Fruit fly (Drosophila melanogaster): Measurements from ENCODE around the gene Nup58.

The Nup58 gene

DNA sequence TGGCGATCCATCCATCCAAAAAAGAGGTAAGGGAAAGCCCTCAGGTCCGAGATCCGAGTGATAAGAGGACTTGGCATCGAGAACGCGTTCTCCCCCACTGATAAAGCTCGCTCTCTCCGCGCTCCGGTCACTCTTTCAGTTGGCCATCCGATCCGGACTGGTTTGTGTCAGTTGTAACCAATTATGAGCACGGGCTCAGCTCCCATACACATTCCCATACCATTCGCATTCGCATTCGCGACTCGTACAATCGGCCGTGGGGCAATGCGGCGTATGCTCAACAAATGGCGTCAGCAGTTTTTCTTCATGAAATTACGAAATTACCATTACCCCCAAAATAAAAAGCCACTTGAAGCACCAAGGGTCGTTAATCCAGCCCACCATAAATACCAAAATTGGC, 20.3 kb upstream of the Nup58 start (continued):
- TF ChIP-seq disco-r (GFP tag; optimal IDR thresholded peaks at IDR 0.05): no peak
- TF ChIP-seq Nf-YC (tag; optimal IDR thresholded peaks at IDR 0.05): no peak

DNA sequence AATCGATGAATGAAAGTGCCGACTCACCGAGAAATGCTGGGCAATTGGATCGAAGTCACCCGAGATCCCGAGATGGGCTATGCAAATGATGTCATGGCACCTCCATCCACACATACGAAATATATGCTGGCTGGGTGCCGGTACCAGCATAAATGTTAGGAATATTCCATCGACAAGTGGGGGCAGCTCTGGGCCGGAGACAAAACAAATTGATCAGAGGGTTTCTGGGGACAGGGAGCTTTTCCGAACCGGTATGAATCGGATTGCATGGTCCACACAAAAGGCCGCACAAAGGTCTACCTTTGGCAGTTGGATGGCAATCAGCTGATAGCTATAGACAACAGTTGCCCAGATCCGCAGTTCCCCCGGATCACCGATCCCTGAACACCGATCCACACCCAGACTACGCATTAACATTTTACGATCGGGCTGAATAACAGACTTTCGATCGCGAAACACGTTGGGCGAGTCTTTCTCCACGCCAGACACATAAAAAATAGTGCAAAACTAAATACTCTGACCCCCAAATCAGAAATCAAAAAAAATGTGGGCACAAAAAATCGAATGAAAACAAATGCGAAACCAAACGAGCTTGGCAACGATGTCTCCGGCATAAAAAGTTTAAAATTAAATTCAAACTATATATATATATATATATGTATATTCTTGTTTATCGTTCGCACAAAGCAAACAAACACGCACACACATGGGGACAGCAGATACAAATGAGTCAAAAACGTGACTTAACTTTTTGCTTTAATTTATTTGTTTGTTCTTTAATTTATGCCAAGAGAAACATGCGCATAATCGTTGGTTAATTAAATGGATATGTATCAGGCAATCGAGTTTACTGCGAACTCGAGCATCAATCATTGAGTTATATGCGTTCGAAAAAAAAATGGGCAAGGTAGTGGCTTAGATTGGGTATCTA, 19.3 kb upstream of the Nup58 start:
- TF ChIP-seq CG13624 (GFP tag; optimal IDR thresholded peaks at IDR 0.05): peak; percentile 0
- no peak for TF ChIP-seq E2f2 (GFP tag; IDR thresholded peaks at IDR 0.05)
- TF ChIP-seq Sox100B (GFP tag; optimal IDR thresholded peaks at IDR 0.05): no peak
- peak; percentile 26; the same call in 1 of the 2 replicates for TF ChIP-seq Rfx (GFP tag; IDR thresholded peaks at IDR 0.05)
- no peak for TF ChIP-seq CG31224 (GFP tag; IDR thresholded peaks at IDR 0.05)
- peak; percentile 28; the same call in 1 of the 2 replicates for TF ChIP-seq NFAT (GFP tag; IDR thresholded peaks at IDR 0.05)
- TF ChIP-seq wek (GFP tag; optimal IDR thresholded peaks at IDR 0.05): no peak
- TF ChIP-seq CG6175 (GFP tag; IDR thresholded peaks at IDR 0.05): 0 out of 3 replicates have a peak, but pooled peaks have one; percentile 56
- TF ChIP-seq CG2120 (GFP tag; optimal IDR thresholded peaks at IDR 0.05): no peak
- no peak for TF ChIP-seq Gsc (GFP tag; IDR thresholded peaks at IDR 0.05)
- TF ChIP-seq sim (GFP tag; IDR thresholded peaks at IDR 0.05): no peak
- TF ChIP-seq seq (GFP tag; IDR thresholded peaks at IDR 0.05): no peak
- peak; percentile 0 for TF ChIP-seq Med (GFP tag)
- TF ChIP-seq ems (GFP tag; optimal IDR thresholded peaks at IDR 0.05): no peak
- no peak for TF ChIP-seq CG8944 (GFP tag; optimal IDR thresholded peaks at IDR 0.05)
- peak; percentile 14 for TF ChIP-seq CG10543 (GFP tag; optimal IDR thresholded peaks at IDR 0.05)
- peak; percentile 85 for TF ChIP-seq CG12769 (tag; optimal IDR thresholded peaks at IDR 0.05)
- no peak for TF ChIP-seq CG6765 (GFP tag; optimal IDR thresholded peaks at IDR 0.05)
- no peak for TF ChIP-seq chn (GFP tag; optimal IDR thresholded peaks at IDR 0.05)
- TF ChIP-seq CG12236 (GFP tag; optimal IDR thresholded peaks at IDR 0.05): no peak
- TF ChIP-seq CG7786 (GFP tag; optimal IDR thresholded peaks at IDR 0.05): no peak
- peak; percentile 20 for TF ChIP-seq abd-A (tag; optimal IDR thresholded peaks at IDR 0.05)
- no peak for TF ChIP-seq CG1603 (tag; optimal IDR thresholded peaks at IDR 0.05)
- TF ChIP-seq stwl (tag; optimal IDR thresholded peaks at IDR 0.05): no peak
- no peak for TF ChIP-seq CG6272 (GFP tag; IDR thresholded peaks at IDR 0.05)
- TF ChIP-seq chinmo (GFP tag; IDR thresholded peaks at IDR 0.05; ENCODE audit: partially characterized antibody): peak; percentile 62; the same call in 1 of the 4 replicates
- TF ChIP-seq sob (GFP tag; IDR thresholded peaks at IDR 0.05): no peak
- TF ChIP-seq nau (GFP tag; optimal IDR thresholded peaks at IDR 0.05): no peak
- TF ChIP-seq gcm (GFP tag; optimal IDR thresholded peaks at IDR 0.05): peak; percentile 91
- peak; percentile 12 for TF ChIP-seq sd (tag; optimal IDR thresholded peaks at IDR 0.05)
- TF ChIP-seq Dbx (GFP tag; IDR thresholded peaks at IDR 0.05): 0 out of 3 replicates have a peak, but pooled peaks have one; percentile 20
- no peak for TF ChIP-seq Doc2 (GFP tag; IDR thresholded peaks at IDR 0.05)
- TF ChIP-seq cwo (GFP tag; optimal IDR thresholded peaks at IDR 0.05): peak; percentile 89
- no peak for TF ChIP-seq NC2α (GFP tag; optimal IDR thresholded peaks at IDR 0.05)
- peak in 1 of 2 experiments; percentile 51 for TF ChIP-seq Pdp1 (GFP tag; optimal IDR thresholded peaks at IDR 0.05)
- TF ChIP-seq Xbp1 (GFP tag; optimal IDR thresholded peaks at IDR 0.05): no peak
- no peak for TF ChIP-seq Ravus (GFP tag; IDR thresholded peaks at IDR 0.05)
- no peak for TF ChIP-seq dm (GFP tag; optimal IDR thresholded peaks at IDR 0.05)
- no peak for TF ChIP-seq Elba2 (GFP tag; optimal IDR thresholded peaks at IDR 0.05)
- no peak for TF ChIP-seq da (GFP tag; optimal IDR thresholded peaks at IDR 0.05)
- peak; percentile 60 for TF ChIP-seq vvl (GFP tag; IDR thresholded peaks at IDR 0.05)
- peak; percentile 2 for TF ChIP-seq CG34376 (GFP tag; optimal IDR thresholded peaks at IDR 0.05)
- TF ChIP-seq CG3281 (GFP tag; optimal IDR thresholded peaks at IDR 0.05): no peak
- no peak for TF ChIP-seq lov (optimal IDR thresholded peaks at IDR 0.05)
- TF ChIP-seq lov (GFP tag; IDR thresholded peaks at IDR 0.05): peak; percentile 30; the same call in 1 of the 3 replicates
- TF ChIP-seq gro (GFP tag; optimal IDR thresholded peaks at IDR 0.05): no peak
